Fruit fly (Drosophila melanogaster) whole organism, embryonic: ENCODE results near the gene cav.

Source experiments
- Ada2b ChIP-seq: fragments of 200-800 bp; sonication (Bioruptor generic); IDR thresholded peaks from 2 replicates; pipeline ENCODE4 v1.3.6; 2022; ENCODE audit warnings: missing biosample characterization, missing genetic modification characterization
- CG10543 ChIP-seq: fragments of 200-800 bp; sonication (Bioruptor generic); optimal IDR thresholded peaks from 3 replicates; lab custom pipeline; 2017; ENCODE audit warnings: missing biosample characterization, mild to moderate bottlenecking, missing genetic modification characterization, moderate library complexity
- CG13296 ChIP-seq: fragments of 200-800 bp; sonication (Bioruptor generic); optimal IDR thresholded peaks from 3 replicates; lab custom pipeline; 2018; ENCODE audit warnings: missing biosample characterization, mild to moderate bottlenecking, missing genetic modification characterization
- CG13624 ChIP-seq: fragments of 200-800 bp; sonication (Bioruptor generic); optimal IDR thresholded peaks from 2 replicates; lab custom pipeline; 2016; ENCODE audit warnings: missing biosample characterization, missing genetic modification characterization
- CG15073 ChIP-seq: fragments of 200-800 bp; sonication (Bioruptor generic); optimal IDR thresholded peaks from 2 replicates; lab custom pipeline; 2016; ENCODE audit warnings: missing biosample characterization, missing genetic modification characterization
- CG15479 ChIP-seq: fragments of 200-800 bp; sonication (Bioruptor generic); optimal IDR thresholded peaks from 3 replicates; lab custom pipeline; 2019; ENCODE audit warnings: missing biosample characterization, mild to moderate bottlenecking, missing genetic modification characterization, moderate library complexity
- CG15514 ChIP-seq: fragments of 200-800 bp; sonication (Bioruptor generic); optimal IDR thresholded peaks from 3 replicates; lab custom pipeline; 2017; ENCODE audit warnings: missing biosample characterization, missing genetic modification characterization, mild to moderate bottlenecking, moderate library complexity, missing genetic modification reagents
- CG34422 ChIP-seq: fragments of 200-800 bp; sonication (Bioruptor generic); IDR thresholded peaks from 3 replicates; pipeline ENCODE4 v1.3.6; 2022; ENCODE audit warnings: missing biosample characterization, missing genetic modification characterization
- CG3847 ChIP-seq: fragments of 200-800 bp; sonication (Bioruptor generic); IDR thresholded peaks from 2 replicates; pipeline ENCODE4 v1.3.6; 2022; ENCODE audit warnings: missing biosample characterization, missing genetic modification characterization
- CG4282 ChIP-seq: fragments of 200-800 bp; sonication (Bioruptor generic); optimal IDR thresholded peaks from 2 replicates; lab custom pipeline; 2016; ENCODE audit warnings: missing biosample characterization, missing genetic modification characterization
- CG7357 ChIP-seq: fragments of 200-800 bp; sonication (Bioruptor generic); IDR thresholded peaks from 3 replicates; pipeline ENCODE4 v1.3.6; 2022; ENCODE audit warnings: missing biosample characterization, missing genetic modification characterization
- CrebB ChIP-seq: fragments of 200-800 bp; sonication (Bioruptor generic); optimal IDR thresholded peaks from 3 replicates; lab custom pipeline; 2018; ENCODE audit warnings: missing biosample characterization, mild to moderate bottlenecking, missing genetic modification characterization
- Deaf1 ChIP-seq: fragments of 200-800 bp; optimal IDR thresholded peaks from 3 replicates; lab custom pipeline; 2019; ENCODE audit warnings: missing biosample characterization, mild to moderate bottlenecking, missing genetic modification characterization, moderate library complexity
- Dp ChIP-seq: fragments of 200-800 bp; sonication (Bioruptor generic); optimal IDR thresholded peaks from 2 replicates; lab custom pipeline; 2018; ENCODE audit warnings: missing biosample characterization, mild to moderate bottlenecking, missing genetic modification characterization, moderate library complexity
- Dref ChIP-seq: fragments of 200-800 bp; sonication (Bioruptor generic); IDR thresholded peaks from 2 replicates; pipeline ENCODE4 v1.3.6; 2022; ENCODE audit warnings: missing biosample characterization, missing genetic modification characterization
- H15 ChIP-seq: fragments of 200-800 bp; sonication (Bioruptor generic); IDR thresholded peaks from 3 replicates; pipeline ENCODE4 v1.3.6; 2022; ENCODE audit warnings: missing biosample characterization, missing genetic modification characterization
- HLH3B ChIP-seq: fragments of 200-800 bp; sonication (Bioruptor generic); IDR thresholded peaks from 2 replicates; pipeline ENCODE4 v1.3.6; 2022; ENCODE audit warnings: missing biosample characterization, missing genetic modification characterization
- HLHmδ ChIP-seq: fragments of 200-800 bp; sonication (Bioruptor generic); optimal IDR thresholded peaks from 2 replicates; lab custom pipeline; 2018; ENCODE audit warnings: missing biosample characterization, mild to moderate bottlenecking, missing genetic modification characterization, moderate library complexity
- Hmr ChIP-seq: fragments of 200-800 bp; sonication (Bioruptor generic); optimal IDR thresholded peaks from 3 replicates; lab custom pipeline; 2017; ENCODE audit warnings: mild to moderate bottlenecking, missing biosample characterization, missing genetic modification reagents, missing genetic modification characterization
- Med ChIP-seq: fragments of 200-800 bp; sonication (Bioruptor generic); peaks from one replicate; lab custom pipeline; 2016; ENCODE audit warnings: missing biosample characterization, missing genetic modification characterization, mild to moderate bottlenecking, inconsistent platforms, moderate library complexity
- Opbp ChIP-seq: fragments of 200-800 bp; sonication (Bioruptor generic); IDR thresholded peaks from 3 replicates; pipeline ENCODE4 v1.3.6; 2022; ENCODE audit warnings: missing biosample characterization, missing genetic modification characterization; ENCODE audit not compliant: partially characterized antibody
- Pdp1 ChIP-seq, 2 experiments: fragments of 200-800 bp; sonication (Bioruptor generic); optimal IDR thresholded peaks; 3 replicates each; lab custom pipeline; 2016; ENCODE audit warnings: missing biosample characterization in 2 of 2, missing genetic modification characterization in 2 of 2, mild to moderate bottlenecking in 1 of 2, moderate library complexity in 1 of 2
- Rfx ChIP-seq: fragments of 200-800 bp; sonication (Bioruptor generic); IDR thresholded peaks from 2 replicates; pipeline ENCODE4 v1.3.6; 2022; ENCODE audit warnings: missing biosample characterization, missing genetic modification characterization
- Sox100B ChIP-seq: fragments of 200-800 bp; sonication (Bioruptor generic); optimal IDR thresholded peaks from 3 replicates; lab custom pipeline; 2018; ENCODE audit warnings: missing biosample characterization, mild to moderate bottlenecking, missing genetic modification characterization
- Trl ChIP-seq, 3 experiments: fragments of >200 bp in 2 of 3; fragments of 200-800 bp in 1 of 3; sonication (Bioruptor generic) in 1 of 3; optimal IDR thresholded peaks; 2 replicates in 1 of 3; 3 replicates in 2 of 3; lab custom pipeline; 2016 to 2017; ENCODE audit warnings: missing biosample characterization in 1 of 3, missing genetic modification characterization in 1 of 3
- ato ChIP-seq: fragments of 200-800 bp; sonication (Bioruptor generic); IDR thresholded peaks from 2 replicates; pipeline ENCODE4 v1.3.6; 2022; ENCODE audit warnings: missing biosample characterization, missing genetic modification characterization; ENCODE audit not compliant: partially characterized antibody
- cg ChIP-seq: fragments of 200-800 bp; sonication (Bioruptor generic); optimal IDR thresholded peaks from 3 replicates; lab custom pipeline; 2019; ENCODE audit warnings: missing biosample characterization, mild to moderate bottlenecking, missing genetic modification characterization, moderate library complexity
- chinmo ChIP-seq: fragments of 200-800 bp; sonication (Bioruptor generic); IDR thresholded peaks from 4 replicates; pipeline ENCODE4 v1.3.6; 2022; ENCODE audit warnings: missing biosample characterization, missing genetic modification characterization; ENCODE audit not compliant: partially characterized antibody
- chm ChIP-seq: fragments of 200-800 bp; sonication (Bioruptor generic); IDR thresholded peaks from 2 replicates; pipeline ENCODE4 v1.3.6; 2022; ENCODE audit warnings: missing biosample characterization, missing genetic modification characterization
- ci ChIP-seq: fragments of 200-800 bp; sonication (Bioruptor generic); IDR thresholded peaks from 3 replicates; pipeline ENCODE4 v1.3.6; 2022; ENCODE audit warnings: missing biosample characterization, missing genetic modification characterization
- crp ChIP-seq, 2 experiments: fragments of 200-800 bp; sonication (Bioruptor generic); optimal IDR thresholded peaks; 2 replicates in 1 of 2; 3 replicates in 1 of 2; lab custom pipeline; 2017; ENCODE audit warnings: missing biosample characterization in 2 of 2, missing genetic modification characterization in 2 of 2, mild to moderate bottlenecking in 1 of 2, moderate library complexity in 1 of 2
- exex ChIP-seq: fragments of 200-800 bp; sonication (Bioruptor generic); optimal IDR thresholded peaks from 4 replicates; lab custom pipeline; 2018; ENCODE audit warnings: missing biosample characterization, mild to moderate bottlenecking, missing genetic modification characterization, moderate library complexity
- eyg ChIP-seq: fragments of 200-800 bp; sonication (Bioruptor generic); optimal IDR thresholded peaks from 3 replicates; lab custom pipeline; 2016; ENCODE audit warnings: missing biosample characterization, missing genetic modification characterization
- gro ChIP-seq: fragments of 200-800 bp; sonication (Bioruptor generic); optimal IDR thresholded peaks from 2 replicates; lab custom pipeline; 2016; ENCODE audit warnings: missing biosample characterization, missing genetic modification characterization
- jing ChIP-seq: fragments of 200-800 bp; sonication (Bioruptor generic); optimal IDR thresholded peaks from 2 replicates; lab custom pipeline; 2018; ENCODE audit warnings: missing biosample characterization, mild to moderate bottlenecking, missing genetic modification characterization
- kni ChIP-seq: fragments of 200-800 bp; sonication (Bioruptor generic); optimal IDR thresholded peaks from 3 replicates; lab custom pipeline; 2017; ENCODE audit warnings: mild to moderate bottlenecking, missing biosample characterization, missing genetic modification reagents, missing genetic modification characterization
- mirr ChIP-seq: fragments of 200-800 bp; sonication (Bioruptor generic); optimal IDR thresholded peaks from 3 replicates; lab custom pipeline; 2018; ENCODE audit warnings: missing biosample characterization, mild to moderate bottlenecking, missing genetic modification characterization
- nerfin-1 ChIP-seq: fragments of 200-800 bp; sonication (Bioruptor generic); optimal IDR thresholded peaks from 3 replicates; lab custom pipeline; 2019; ENCODE audit warnings: missing biosample characterization, mild to moderate bottlenecking, missing genetic modification characterization, moderate library complexity
- pfk ChIP-seq: fragments of 200-800 bp; sonication (Bioruptor generic); optimal IDR thresholded peaks from 2 replicates; lab custom pipeline; 2018; ENCODE audit warnings: missing biosample characterization, mild to moderate bottlenecking, missing genetic modification characterization, moderate library complexity
- psq ChIP-seq: fragments of 200-800 bp; sonication (Bioruptor generic); optimal IDR thresholded peaks from 2 replicates; lab custom pipeline; 2017; ENCODE audit warnings: missing biosample characterization, missing genetic modification characterization
- pzg ChIP-seq: fragments of 200-800 bp; sonication (Bioruptor generic); optimal IDR thresholded peaks from 3 replicates; lab custom pipeline; 2018; ENCODE audit warnings: missing biosample characterization, mild to moderate bottlenecking, missing genetic modification characterization, moderate library complexity
- rib ChIP-seq: fragments of 200-800 bp; sonication (Bioruptor generic); IDR thresholded peaks from 2 replicates; pipeline ENCODE4 v1.3.6; 2022; ENCODE audit warnings: missing biosample characterization, missing genetic modification characterization
- sd ChIP-seq: fragments of 200-800 bp; sonication (Bioruptor generic); optimal IDR thresholded peaks from 3 replicates; lab custom pipeline; 2018; ENCODE audit warnings: missing biosample characterization, mild to moderate bottlenecking, missing genetic modification characterization, moderate library complexity
- stc ChIP-seq: fragments of 200-800 bp; sonication (Bioruptor generic); IDR thresholded peaks from 2 replicates; pipeline ENCODE4 v1.3.6; 2022; ENCODE audit warnings: missing biosample characterization, missing genetic modification characterization
- stwl ChIP-seq: fragments of 200-800 bp; sonication (Bioruptor generic); optimal IDR thresholded peaks from 3 replicates; lab custom pipeline; 2018; ENCODE audit warnings: missing biosample characterization, mild to moderate bottlenecking, missing genetic modification characterization, moderate library complexity
- vnd ChIP-seq: fragments of 200-800 bp; sonication (Bioruptor generic); IDR thresholded peaks from 3 replicates; pipeline ENCODE4 v1.3.6; 2022; ENCODE audit warnings: missing biosample characterization, missing genetic modification characterization; ENCODE audit not compliant: partially characterized antibody
- vvl ChIP-seq: fragments of 200-800 bp; sonication (Bioruptor generic); IDR thresholded peaks from 2 replicates; pipeline ENCODE4 v1.3.6; 2022; ENCODE audit warnings: missing biosample characterization, missing genetic modification characterization
- zen2 ChIP-seq: fragments of 200-800 bp; sonication (Bioruptor generic); IDR thresholded peaks from 3 replicates; pipeline ENCODE4 v1.3.6; 2022; ENCODE audit warnings: missing biosample characterization, missing genetic modification characterization; ENCODE audit not compliant: partially characterized antibody

cav gene

DNA sequence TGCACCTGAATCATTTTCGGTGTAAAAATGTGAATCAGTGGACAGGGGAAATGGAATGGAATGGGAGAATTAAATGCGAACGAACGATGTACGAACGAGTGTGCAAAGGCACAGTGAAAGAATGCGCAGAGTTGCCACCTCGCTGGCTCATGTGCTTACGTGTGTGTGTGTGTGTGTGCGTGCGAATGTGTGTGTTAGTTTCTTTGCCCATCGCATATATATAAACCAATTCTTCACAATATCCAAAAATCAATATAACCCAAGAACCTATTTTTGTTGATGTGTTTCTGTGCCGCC is 10.3 kb downstream of the cav start:
- TF ChIP-seq Sox100B (GFP tag; lab: Kevin White, UChicago) (no peak), pzg (GFP tag; lab: Kevin White, UChicago) (peak; percentile 25), Trl (optimal IDR thresholded peaks at IDR 0.05; lab: Kevin White, UChicago) (no peak), Trl (GFP tag; optimal IDR thresholded peaks at IDR 0.05; lab: Kevin White, UChicago) (no peak), nerfin-1 (tag; lab: Kevin White, UChicago) (peak; percentile 92), stwl (peak; percentile 27), Rfx (peak; percentile 15; the same call in 1 of the 2 replicates), CG15479 (GFP tag; lab: Kevin White, UChicago) (peak; percentile 10), sd (tag; lab: Kevin White, UChicago) (peak; percentile 99), Opbp (GFP tag; lab: Robert Waterston, UW) (peak; percentile 57; the same call in 2 of the 3 replicates), chinmo (GFP tag; lab: Robert Waterston, UW) (peak; percentile 67; the same call in 2 of the 4 replicates), psq (GFP tag; lab: Kevin White, UChicago) (peak; percentile 94), crp (GFP tag; optimal IDR thresholded peaks at IDR 0.05; lab: Kevin White, UChicago) (peak in 1 of 2 experiments; percentile 6), ato (GFP tag; lab: Robert Waterston, UW) (no peak), CG4282 (peak; percentile 6), CG13624 (GFP tag; lab: Kevin White, UChicago) (peak; percentile 21), CG13296 (GFP tag; lab: Kevin White, UChicago) (no peak), vnd (GFP tag; lab: Robert Waterston, UW) (peak; percentile 32; the same call in 1 of the 3 replicates), exex (tag; lab: Kevin White, UChicago) (no peak), HLHmδ (GFP tag; lab: Kevin White, UChicago) (peak; percentile 58), CG7357 (GFP tag; lab: Robert Waterston, UW) (no peak), ci (GFP tag; lab: Robert Waterston, UW) (0 out of 3 replicates have a peak, but pooled peaks have one; percentile 8), Hmr (GFP tag; lab: Kevin White, UChicago) (no peak), rib (GFP tag; lab: Robert Waterston, UW) (0 out of 2 replicates have a peak, but pooled peaks have one; percentile 16), CG3847 (0 out of 2 replicates have a peak, but pooled peaks have one; percentile 36), HLH3B (GFP tag; lab: Robert Waterston, UW) (0 out of 2 replicates have a peak, but pooled peaks have one; percentile 17), CG34422 (GFP tag; lab: Robert Waterston, UW) (peak; percentile 51; the same call in 1 of the 3 replicates), Dref (0 out of 2 replicates have a peak, but pooled peaks have one; percentile 29), chm (GFP tag; lab: Robert Waterston, UW) (peak; percentile 41; the same call in 1 of the 2 replicates), kni (GFP tag; lab: Kevin White, UChicago) (no peak), CG15514 (GFP tag; lab: Kevin White, UChicago) (peak; percentile 30), Deaf1 (tag; lab: Kevin White, UChicago) (peak; percentile 12), Med (peak; percentile 59), eyg (GFP tag; lab: Kevin White, UChicago) (no peak), cg (GFP tag; lab: Kevin White, UChicago) (peak; percentile 93), Dp (GFP tag; lab: Kevin White, UChicago) (no peak), zen2 (GFP tag; lab: Robert Waterston, UW) (0 out of 3 replicates have a peak, but pooled peaks have one; percentile 9), CrebB (tag; lab: Kevin White, UChicago) (peak; percentile 25), mirr (GFP tag; lab: Kevin White, UChicago) (peak; percentile 37), gro (no peak), Ada2b (GFP tag; lab: Robert Waterston, UW) (0 out of 2 replicates have a peak, but pooled peaks have one; percentile 6), pfk (GFP tag; lab: Kevin White, UChicago) (peak; percentile 36), stc (GFP tag; lab: Robert Waterston, UW) (0 out of 2 replicates have a peak, but pooled peaks have one; percentile 38), jing (GFP tag; lab: Kevin White, UChicago) (no peak), CG15073 (no peak), vvl (0 out of 2 replicates have a peak, but pooled peaks have one; percentile 20), H15 (no peak), Pdp1 (GFP tag; optimal IDR thresholded peaks at IDR 0.05; lab: Kevin White, UChicago) (peak in 1 of 2 experiments; percentile 5), CG10543 (GFP tag; lab: Kevin White, UChicago) (peak; percentile 1)
